Fruit fly (Drosophila melanogaster) whole organism, embryonic: ENCODE measurements around the gene CG18596.

Experiments used
- Antp ChIP-seq: fragments of 200-800 bp; sonication (Bioruptor generic); optimal IDR thresholded peaks from 3 replicates; lab custom pipeline; 2016; ENCODE audit warnings: missing biosample characterization, missing genetic modification characterization
- Awh ChIP-seq: fragments of 200-800 bp; sonication (Bioruptor generic); IDR thresholded peaks from 2 replicates; pipeline ENCODE4, ENCODE4 v1.3.6; 2022; ENCODE audit warnings: missing biosample characterization, missing genetic modification characterization
- CG10209 ChIP-seq: fragments of 200-800 bp; sonication (Bioruptor generic); optimal IDR thresholded peaks from 3 replicates; lab custom pipeline; 2017; ENCODE audit warnings: missing biosample characterization, mild to moderate bottlenecking, missing genetic modification characterization, missing genetic modification reagents
- CG10321 ChIP-seq: fragments of 200-800 bp; sonication (Bioruptor generic); IDR thresholded peaks from 2 replicates; pipeline ENCODE4 v1.3.6; 2022; ENCODE audit warnings: missing biosample characterization, missing genetic modification characterization
- CG12219 ChIP-seq: fragments of 200-800 bp; sonication (Bioruptor generic); optimal IDR thresholded peaks from 3 replicates; lab custom pipeline; 2018; ENCODE audit warnings: missing biosample characterization, mild to moderate bottlenecking, missing genetic modification characterization
- CG13296 ChIP-seq: fragments of 200-800 bp; sonication (Bioruptor generic); optimal IDR thresholded peaks from 3 replicates; lab custom pipeline; 2018; ENCODE audit warnings: missing biosample characterization, mild to moderate bottlenecking, missing genetic modification characterization
- CG14441 ChIP-seq: fragments of 200-800 bp; sonication (Bioruptor generic); IDR thresholded peaks from 2 replicates; pipeline ENCODE4 v1.3.6; 2022; ENCODE audit warnings: missing biosample characterization, missing genetic modification characterization
- CG17612 ChIP-seq: fragments of 200-800 bp; sonication (Bioruptor generic); IDR thresholded peaks from 2 replicates; pipeline ENCODE4 v1.3.6; 2022; ENCODE audit warnings: missing biosample characterization, missing genetic modification characterization
- CG1792 ChIP-seq: fragments of 200-800 bp; sonication (Bioruptor generic); optimal IDR thresholded peaks from 2 replicates; lab custom pipeline; 2016; ENCODE audit warnings: missing biosample characterization, missing genetic modification characterization
- CG3065 ChIP-seq: fragments of 200-800 bp; sonication (Bioruptor generic); optimal IDR thresholded peaks from 2 replicates; lab custom pipeline; 2016; ENCODE audit warnings: missing biosample characterization, missing genetic modification characterization
- CG4328 ChIP-seq: fragments of 200-800 bp; sonication (Bioruptor generic); optimal IDR thresholded peaks from 3 replicates; lab custom pipeline; 2017; ENCODE audit warnings: missing biosample characterization, missing genetic modification reagents, missing genetic modification characterization
- CG43689 ChIP-seq: fragments of 200-800 bp; sonication (Bioruptor generic); IDR thresholded peaks from 2 replicates; pipeline ENCODE4 v1.3.6; 2022; ENCODE audit warnings: missing biosample characterization, missing genetic modification characterization
- CG4730 ChIP-seq: fragments of 200-800 bp; sonication (Bioruptor generic); IDR thresholded peaks from 2 replicates; pipeline ENCODE4 v1.3.6; 2022; ENCODE audit warnings: missing biosample characterization, missing genetic modification characterization
- CG6254 ChIP-seq: fragments of 200-800 bp; sonication (Bioruptor generic); optimal IDR thresholded peaks from 3 replicates; lab custom pipeline; 2017; ENCODE audit warnings: mild to moderate bottlenecking, missing biosample characterization, missing genetic modification reagents, missing genetic modification characterization
- CG7556 ChIP-seq: fragments of 200-800 bp; sonication (Bioruptor generic); optimal IDR thresholded peaks from 2 replicates; lab custom pipeline; 2017; ENCODE audit warnings: missing biosample characterization, mild to moderate bottlenecking, missing genetic modification characterization
- CG7745 ChIP-seq: fragments of 200-800 bp; sonication (Bioruptor generic); optimal IDR thresholded peaks from 2 replicates; lab custom pipeline; 2018; ENCODE audit warnings: missing biosample characterization, mild to moderate bottlenecking, missing genetic modification characterization, moderate library complexity
- CG7839 ChIP-seq: fragments of 200-800 bp; sonication (Bioruptor generic); optimal IDR thresholded peaks from 3 replicates; lab custom pipeline; 2018; ENCODE audit warnings: missing biosample characterization, mild to moderate bottlenecking, missing genetic modification characterization, moderate library complexity
- CG7928 ChIP-seq: fragments of 200-800 bp; sonication (Bioruptor generic); optimal IDR thresholded peaks from 2 replicates; lab custom pipeline; 2017; ENCODE audit warnings: missing biosample characterization, mild to moderate bottlenecking, missing genetic modification characterization
- CG9727 ChIP-seq: fragments of 200-800 bp; sonication (Bioruptor generic); optimal IDR thresholded peaks from 3 replicates; lab custom pipeline; 2017; ENCODE audit warnings: missing biosample characterization, mild to moderate bottlenecking, missing genetic modification characterization
- CHES-1-like ChIP-seq: fragments of 200-800 bp; sonication (Bioruptor generic); optimal IDR thresholded peaks from 2 replicates; lab custom pipeline; 2016; ENCODE audit warnings: missing biosample characterization, missing genetic modification characterization
- Camta ChIP-seq: fragments of 200-800 bp; sonication (Bioruptor generic); optimal IDR thresholded peaks from 2 replicates; lab custom pipeline; 2016; ENCODE audit warnings: missing biosample characterization, missing genetic modification characterization
- H2.0 ChIP-seq: fragments of 200-800 bp; sonication (Bioruptor generic); IDR thresholded peaks from 2 replicates; pipeline ENCODE4 v1.3.6; 2022; ENCODE audit warnings: missing biosample characterization, missing genetic modification characterization
- HLH4C ChIP-seq: fragments of 200-800 bp; sonication (Bioruptor generic); IDR thresholded peaks from 3 replicates; pipeline ENCODE4 v1.3.6; 2022; ENCODE audit warnings: missing biosample characterization, missing genetic modification characterization; ENCODE audit not compliant: partially characterized antibody
- HLHmδ ChIP-seq: fragments of 200-800 bp; sonication (Bioruptor generic); optimal IDR thresholded peaks from 2 replicates; lab custom pipeline; 2018; ENCODE audit warnings: missing biosample characterization, mild to moderate bottlenecking, missing genetic modification characterization, moderate library complexity
- Hey ChIP-seq: fragments of 200-800 bp; sonication (Bioruptor generic); optimal IDR thresholded peaks from 3 replicates; lab custom pipeline; 2018; ENCODE audit warnings: missing biosample characterization, mild to moderate bottlenecking, missing genetic modification characterization
- HmgD ChIP-seq: fragments of 200-800 bp; sonication (Bioruptor generic); optimal IDR thresholded peaks from 3 replicates; lab custom pipeline; 2016; ENCODE audit warnings: missing biosample characterization, missing genetic modification characterization
- Hr39 ChIP-seq: fragments of >200 bp; optimal IDR thresholded peaks from 2 replicates; lab custom pipeline; 2017
- Mrtf ChIP-seq: fragments of 200-800 bp; sonication (Bioruptor generic); IDR thresholded peaks from 3 replicates; pipeline ENCODE4 v1.3.6; 2022; ENCODE audit warnings: missing biosample characterization, missing genetic modification characterization
- NFAT ChIP-seq: fragments of 200-800 bp; sonication (Bioruptor generic); IDR thresholded peaks from 2 replicates; pipeline ENCODE4 v1.3.6; 2022; ENCODE audit warnings: missing biosample characterization, missing genetic modification characterization
- Neu2 ChIP-seq: fragments of 200-800 bp; sonication (Bioruptor generic); optimal IDR thresholded peaks from 3 replicates; lab custom pipeline; 2016; ENCODE audit warnings: missing biosample characterization, missing genetic modification characterization, borderline replicate concordance
- Nf-YA ChIP-seq: fragments of 200-800 bp; sonication (Bioruptor generic); IDR thresholded peaks from 2 replicates; pipeline ENCODE4 v1.3.6; 2022; ENCODE audit warnings: missing biosample characterization, missing genetic modification characterization
- Spps ChIP-seq: fragments of 200-800 bp; sonication (Bioruptor generic); optimal IDR thresholded peaks from 2 replicates; lab custom pipeline; 2018; ENCODE audit warnings: missing biosample characterization, mild to moderate bottlenecking, missing genetic modification characterization
- Trl ChIP-seq, 3 experiments: fragments of >200 bp in 2 of 3; fragments of 200-800 bp in 1 of 3; sonication (Bioruptor generic) in 1 of 3; optimal IDR thresholded peaks; 2 replicates in 1 of 3; 3 replicates in 2 of 3; lab custom pipeline; 2016 to 2017; ENCODE audit warnings: missing biosample characterization in 1 of 3, missing genetic modification characterization in 1 of 3
- Usf ChIP-seq: fragments of 200-800 bp; sonication (Bioruptor generic); optimal IDR thresholded peaks from 2 replicates; lab custom pipeline; 2017; ENCODE audit warnings: missing genotype, missing biosample characterization, missing genetic modification characterization
- Xbp1 ChIP-seq: fragments of 200-800 bp; sonication (Bioruptor generic); optimal IDR thresholded peaks from 3 replicates; lab custom pipeline; 2016; ENCODE audit warnings: missing biosample characterization, mild to moderate bottlenecking, missing genetic modification characterization
- ab ChIP-seq: fragments of 200-800 bp; sonication (Bioruptor generic); optimal IDR thresholded peaks from 2 replicates; lab custom pipeline; 2016; ENCODE audit warnings: missing biosample characterization, missing genetic modification characterization
- aop ChIP-seq: fragments of 200-800 bp; sonication (Bioruptor generic); IDR thresholded peaks from 2 replicates; pipeline ENCODE4 v1.3.6; 2022; ENCODE audit warnings: missing biosample characterization, missing genetic modification characterization
- ash1 ChIP-seq: fragments of 200-800 bp; sonication (Bioruptor generic); optimal IDR thresholded peaks from 2 replicates; lab custom pipeline; 2018; ENCODE audit warnings: missing biosample characterization, mild to moderate bottlenecking, missing genetic modification characterization
- br ChIP-seq: fragments of >200 bp; optimal IDR thresholded peaks from 2 replicates; lab custom pipeline; 2017
- cad ChIP-seq: fragments of >200 bp; optimal IDR thresholded peaks from 2 replicates; lab custom pipeline; 2017; ENCODE audit warnings: missing biosample characterization, missing genetic modification characterization
- chif ChIP-seq, 2 experiments: fragments of 200-800 bp; sonication (Bioruptor generic); optimal IDR thresholded peaks; 3 replicates each; lab custom pipeline; 2016; ENCODE audit warnings: missing biosample characterization in 2 of 2, missing genetic modification characterization in 2 of 2
- danr ChIP-seq: fragments of 200-800 bp; sonication (Bioruptor generic); IDR thresholded peaks from 2 replicates; pipeline ENCODE4 v1.3.6; 2022; ENCODE audit warnings: missing biosample characterization, missing genetic modification characterization
- jigr1 ChIP-seq: fragments of 200-800 bp; sonication (Bioruptor generic); IDR thresholded peaks from 3 replicates; pipeline ENCODE4 v1.3.6; 2022; ENCODE audit warnings: missing biosample characterization, missing genetic modification characterization
- org-1 ChIP-seq: fragments of 200-800 bp; sonication (Bioruptor generic); optimal IDR thresholded peaks from 2 replicates; lab custom pipeline; 2017; ENCODE audit warnings: missing biosample characterization, missing genetic modification characterization
- pan ChIP-seq, 4 experiments: fragments of >200 bp in 3 of 4; fragments of 200-800 bp in 1 of 4; sonication (Bioruptor generic) in 1 of 4; optimal IDR thresholded peaks in 3 of 4; IDR thresholded peaks in 1 of 4; 2 replicates each; pipeline versions ENCODE4 v1.3.6 to Lab custom; 2017 to 2022; ENCODE audit warnings: missing biosample characterization in 2 of 4, missing genetic modification characterization in 2 of 4, mixed read lengths in 1 of 4
- phol ChIP-seq: fragments of 200-800 bp; sonication (Bioruptor generic); optimal IDR thresholded peaks from 3 replicates; lab custom pipeline; 2018; ENCODE audit warnings: missing biosample characterization, mild to moderate bottlenecking, missing genetic modification characterization, moderate library complexity
- pros ChIP-seq: fragments of 200-800 bp; sonication (Bioruptor generic); optimal IDR thresholded peaks from 3 replicates; lab custom pipeline; 2019; ENCODE audit warnings: missing biosample characterization, mild to moderate bottlenecking, missing genetic modification characterization, moderate library complexity
- salm ChIP-seq: fragments of 200-800 bp; sonication (Bioruptor generic); optimal IDR thresholded peaks from 2 replicates; lab custom pipeline; 2018; ENCODE audit warnings: missing biosample characterization, mild to moderate bottlenecking, missing genetic modification characterization
- sens-2 ChIP-seq: fragments of 200-800 bp; sonication (Bioruptor generic); IDR thresholded peaks from 2 replicates; pipeline ENCODE4 v1.3.6; 2022; ENCODE audit warnings: missing biosample characterization, missing genetic modification characterization
- sr ChIP-seq: fragments of 200-800 bp; sonication (Bioruptor generic); IDR thresholded peaks from 3 replicates; pipeline ENCODE4 v1.3.6; 2022; ENCODE audit warnings: missing biosample characterization, missing genetic modification characterization
- tup ChIP-seq: fragments of 200-800 bp; sonication (Bioruptor generic); optimal IDR thresholded peaks from 2 replicates; lab custom pipeline; 2016; ENCODE audit warnings: missing biosample characterization, mild to moderate bottlenecking, missing genetic modification characterization, moderate library complexity

Gene CG18596

DNA sequence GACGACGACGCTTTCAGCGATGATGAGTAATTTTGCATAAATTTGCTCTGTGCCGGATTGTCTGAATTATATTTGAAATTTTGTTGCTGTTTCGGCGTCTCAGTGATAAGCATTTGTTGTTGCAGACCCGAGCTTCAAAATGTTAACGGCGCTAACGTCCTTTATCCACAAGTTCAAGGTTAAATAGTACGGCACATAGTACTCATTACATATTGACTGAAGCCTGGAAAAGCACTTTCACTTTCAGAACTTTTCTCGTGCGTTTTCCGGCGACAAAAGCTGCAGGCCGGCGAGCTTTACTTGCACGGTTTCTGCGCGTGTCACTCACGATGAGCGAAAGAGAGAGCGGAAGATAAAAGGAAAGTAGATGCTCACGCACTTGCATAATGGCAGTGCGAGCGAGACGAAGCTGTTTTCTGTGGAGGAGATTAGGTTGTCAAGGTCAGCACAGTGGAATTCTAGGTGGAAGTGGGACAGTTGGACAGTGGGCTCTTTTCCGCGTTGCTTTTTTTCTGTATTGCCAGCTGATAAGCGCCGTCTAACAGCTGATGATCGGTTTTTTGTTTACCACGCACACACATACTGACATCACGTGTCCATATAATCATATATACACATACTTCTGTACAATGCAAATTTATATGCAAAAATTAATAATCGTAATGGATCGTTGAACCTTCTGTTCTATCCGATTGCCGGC lies 7.5 kb upstream of the CG18596 start (continued):
- TF ChIP-seq HLHmδ (GFP tag; lab: Kevin White, UChicago) (no peak), CG12219 (GFP tag; lab: Kevin White, UChicago) (no peak), ab (GFP tag; lab: Kevin White, UChicago) (no peak), CG3065 (GFP tag; lab: Kevin White, UChicago) (no peak), CG1792 (no peak), NFAT (GFP tag; lab: Robert Waterston, UW) (peak; percentile 24; the same call in 1 of the 2 replicates), br (lab: Kevin White, UChicago) (no peak), Antp (no peak), HmgD (GFP tag; lab: Kevin White, UChicago) (no peak), pan (optimal IDR thresholded peaks at IDR 0.05; lab: Kevin White, UChicago) (no peak), pan (GFP tag; optimal IDR thresholded peaks at IDR 0.05 in 1 of 2, IDR thresholded peaks at IDR 0.05 in 1 of 2) (no peak), CG7839 (tag; lab: Kevin White, UChicago) (no peak), HLH4C (peak; percentile 37; the same call in 2 of the 3 replicates), Mrtf (GFP tag; lab: Robert Waterston, UW) (no peak; the same call in 2 of the 3 replicates), CG4730 (GFP tag; lab: Robert Waterston, UW) (0 out of 2 replicates have a peak, but pooled peaks have one; percentile 15), Awh (GFP tag; lab: Robert Waterston, UW) (no peak), danr (GFP tag; lab: Robert Waterston, UW) (no peak), CHES-1-like (no peak), Neu2 (GFP tag; lab: Kevin White, UChicago) (no peak), CG9727 (GFP tag; lab: Kevin White, UChicago) (no peak), chif (GFP tag; optimal IDR thresholded peaks at IDR 0.05; lab: Kevin White, UChicago) (no peak), Camta (GFP tag; lab: Kevin White, UChicago) (no peak), CG6254 (GFP tag; lab: Kevin White, UChicago) (no peak), salm (no peak), Spps (tag; lab: Kevin White, UChicago) (no peak), H2.0 (GFP tag; lab: Robert Waterston, UW) (no peak), CG7556 (GFP tag; lab: Kevin White, UChicago) (no peak), org-1 (GFP tag; lab: Kevin White, UChicago) (no peak), Hey (tag; lab: Kevin White, UChicago) (no peak), CG7928 (GFP tag; lab: Kevin White, UChicago) (no peak), CG4328 (GFP tag; lab: Kevin White, UChicago) (no peak), Xbp1 (GFP tag; lab: Kevin White, UChicago) (no peak), CG43689 (no peak), tup (GFP tag; lab: Kevin White, UChicago) (no peak), phol (tag; lab: Kevin White, UChicago) (no peak), CG13296 (no peak), ash1 (no peak), pros (GFP tag; lab: Kevin White, UChicago) (no peak), Trl (optimal IDR thresholded peaks at IDR 0.05; lab: Kevin White, UChicago) (peak in 1 of 2 experiments; percentile 7), Trl (GFP tag; optimal IDR thresholded peaks at IDR 0.05; lab: Kevin White, UChicago) (no peak), Usf (GFP tag; lab: Kevin White, UChicago) (no peak), sr (GFP tag; lab: Robert Waterston, UW) (no peak), cad (GFP tag; lab: Kevin White, UChicago) (no peak), sens-2 (no peak), Hr39 (lab: Kevin White, UChicago) (no peak), CG10209 (GFP tag; lab: Kevin White, UChicago) (no peak), jigr1 (GFP tag; lab: Robert Waterston, UW) (no peak), CG14441 (GFP tag; lab: Robert Waterston, UW) (no peak), CG10321 (GFP tag; lab: Robert Waterston, UW) (peak; percentile 93), Nf-YA (no peak), CG7745 (tag; lab: Kevin White, UChicago) (no peak), aop (GFP tag; lab: Robert Waterston, UW) (no peak), CG17612 (no peak)
